Fruit fly (Drosophila melanogaster): ENCODE measurements around the gene snf.
A peak's percentile ranks its signal among the peaks of the same experiment; 100 is the strongest.

snf gene

DNA sequence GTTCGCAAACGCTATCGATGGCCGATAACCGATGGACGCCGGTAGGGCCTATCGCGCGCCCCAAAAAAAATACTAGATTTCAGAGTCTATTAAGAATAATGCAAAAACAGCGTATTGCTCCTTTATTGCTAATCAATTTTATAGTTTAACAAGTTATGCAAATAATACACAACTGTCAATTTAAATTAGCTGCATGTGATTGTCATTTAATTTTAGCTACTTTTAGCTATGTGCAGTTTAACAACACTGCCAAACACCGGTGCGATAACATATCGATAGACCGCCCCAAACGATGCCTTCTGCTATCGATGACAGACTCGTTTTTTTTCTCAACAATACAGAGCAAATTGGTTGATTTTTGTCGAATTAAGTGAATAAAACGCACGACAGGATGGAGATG lies at the start of gene snf, which contains the start of gene Cdk7:
snf (plus strand) TSS at position 280 of the 400 bp plus-strand sequence.
Cdk7 (minus strand) TSS at position 21 of the 400 bp plus-strand sequence.
- peak; percentile 13 for TF ChIP-seq achi (GFP tag; optimal IDR thresholded peaks at IDR 0.05)
- no peak for TF ChIP-seq Sox14 (GFP tag; optimal IDR thresholded peaks at IDR 0.05)
- peak; percentile 0 for TF ChIP-seq CG6792 (GFP tag; optimal IDR thresholded peaks at IDR 0.05)
- TF ChIP-seq fd59A (GFP tag; optimal IDR thresholded peaks at IDR 0.05), result no peak
- TF ChIP-seq cyc (GFP tag; optimal IDR thresholded peaks at IDR 0.05), result peak; percentile 27
- no peak for TF ChIP-seq CG11902 (GFP tag; optimal IDR thresholded peaks at IDR 0.05)
- TF ChIP-seq Ets96B (tag; optimal IDR thresholded peaks at IDR 0.05), result no peak
- TF ChIP-seq CG15336 (GFP tag; IDR thresholded peaks at IDR 0.05), result no peak
- TF ChIP-seq dac (GFP tag; optimal IDR thresholded peaks at IDR 0.05), result no peak
- TF ChIP-seq lz (GFP tag; optimal IDR thresholded peaks at IDR 0.05), result peak; percentile 42
- no peak for TF ChIP-seq spab (GFP tag; optimal IDR thresholded peaks at IDR 0.05)
- TF ChIP-seq CG34406 (GFP tag; optimal IDR thresholded peaks at IDR 0.05), result no peak
- TF ChIP-seq CG10669 (GFP tag; optimal IDR thresholded peaks at IDR 0.05), result no peak
- TF ChIP-seq acj6 (GFP tag; optimal IDR thresholded peaks at IDR 0.05), result peak; percentile 16
- peak; percentile 44 for TF ChIP-seq CG31627 (GFP tag; optimal IDR thresholded peaks at IDR 0.05)
- TF ChIP-seq esn (GFP tag; optimal IDR thresholded peaks at IDR 0.05), result peak; percentile 42
- peak; percentile 25 for TF ChIP-seq CG3919 (GFP tag; optimal IDR thresholded peaks at IDR 0.05)
- TF ChIP-seq Eip78C (GFP tag), result peak; percentile 20
- peak; percentile 27 for TF ChIP-seq CG10631 (GFP tag; optimal IDR thresholded peaks at IDR 0.05)
- no peak for TF ChIP-seq Hr4 (GFP tag; optimal IDR thresholded peaks at IDR 0.05)
- no peak for TF ChIP-seq salr (GFP tag; optimal IDR thresholded peaks at IDR 0.05)

DNA sequence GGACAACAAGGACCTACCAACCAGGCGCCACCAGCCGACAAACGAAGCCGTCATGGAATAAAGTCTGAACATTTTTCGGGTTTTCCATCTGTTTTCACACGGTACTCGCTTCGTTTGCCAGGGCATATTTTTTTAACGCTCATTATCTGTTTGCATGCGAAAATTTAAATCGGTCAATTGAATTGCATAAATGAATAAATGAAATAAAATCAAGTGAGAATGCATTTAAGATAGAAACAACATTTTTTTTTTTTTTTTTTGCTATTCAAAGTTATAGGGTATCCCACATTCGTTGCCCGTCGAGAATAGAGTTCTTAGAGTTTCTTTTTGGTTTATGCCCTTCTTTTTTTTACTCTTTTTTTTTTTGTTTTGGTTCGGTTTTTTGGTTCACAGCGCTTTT lies 23.2 kb upstream of the snf start:
- TF ChIP-seq fkh (GFP tag; optimal IDR thresholded peaks at IDR 0.05) (no peak), svp (GFP tag) (peak; percentile 36), Hr39 (GFP tag; optimal IDR thresholded peaks at IDR 0.05) (no peak)

DNA sequence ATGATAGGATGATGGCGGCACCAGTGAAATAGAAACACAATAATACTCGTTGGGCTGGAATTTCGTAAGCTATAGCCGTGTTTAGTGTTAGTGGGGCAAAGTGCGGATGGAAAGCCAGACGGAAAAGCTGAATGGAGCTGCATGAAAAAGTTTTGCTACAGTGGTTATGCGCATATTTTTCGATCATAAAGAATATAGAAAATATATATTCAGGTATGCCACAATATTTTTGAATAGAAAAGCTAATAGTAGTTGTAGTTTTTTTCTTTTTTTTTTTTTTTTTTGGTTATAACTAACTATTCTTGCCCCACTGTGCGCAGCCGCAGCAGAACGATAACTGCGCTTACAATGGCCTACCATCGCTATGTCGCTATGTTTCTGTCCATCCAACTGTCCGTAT lies 22.5 kb upstream of the snf start:
- TF ChIP-seq Ets21C (GFP tag; optimal IDR thresholded peaks at IDR 0.05) (no peak), dac (GFP tag; optimal IDR thresholded peaks at IDR 0.05) (no peak), Lpt (GFP tag; optimal IDR thresholded peaks at IDR 0.05) (no peak), acj6 (GFP tag; optimal IDR thresholded peaks at IDR 0.05) (no peak), CG9139 (GFP tag; optimal IDR thresholded peaks at IDR 0.05) (no peak), Eip75B (GFP tag; optimal IDR thresholded peaks at IDR 0.05) (no peak), esn (GFP tag; optimal IDR thresholded peaks at IDR 0.05) (no peak), svp (GFP tag) (no peak), CG10631 (GFP tag; optimal IDR thresholded peaks at IDR 0.05) (no peak), CG11294 (GFP tag; IDR thresholded peaks at IDR 0.05) (no peak), OdsH (GFP tag; optimal IDR thresholded peaks at IDR 0.05) (no peak), spab (GFP tag; optimal IDR thresholded peaks at IDR 0.05) (no peak), Smox (GFP tag; optimal IDR thresholded peaks at IDR 0.05) (no peak), Met (GFP tag; optimal IDR thresholded peaks at IDR 0.05) (no peak), CG6792 (GFP tag; optimal IDR thresholded peaks at IDR 0.05) (no peak), CG7368 (GFP tag; optimal IDR thresholded peaks at IDR 0.05) (no peak), Sox14 (GFP tag; optimal IDR thresholded peaks at IDR 0.05) (no peak), CG6163 (GFP tag; IDR thresholded peaks at IDR 0.05) (no peak)

DNA sequence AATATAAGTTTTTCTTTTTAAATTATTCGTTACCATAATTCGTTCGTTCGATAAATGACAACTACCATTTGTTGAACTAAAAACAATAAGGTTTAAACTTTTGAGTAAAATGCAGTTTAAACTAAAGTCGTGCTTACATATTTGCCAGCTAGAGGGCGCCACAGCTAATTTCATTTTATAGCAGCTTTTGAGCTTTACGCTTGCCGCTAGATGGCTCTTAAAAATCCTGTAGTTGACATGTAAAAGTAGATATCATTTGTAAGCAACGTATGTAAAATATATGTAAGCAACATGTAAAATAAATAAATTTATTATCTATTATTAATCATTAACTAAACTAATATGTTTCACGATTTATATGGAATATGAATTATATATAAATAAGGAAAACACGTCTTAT lies 19.4 kb upstream of the snf start:
- TF ChIP-seq Hr39 (GFP tag; optimal IDR thresholded peaks at IDR 0.05) (peak; percentile 8), cyc (GFP tag; optimal IDR thresholded peaks at IDR 0.05) (peak; percentile 9), CG6792 (GFP tag; optimal IDR thresholded peaks at IDR 0.05) (no peak)

DNA sequence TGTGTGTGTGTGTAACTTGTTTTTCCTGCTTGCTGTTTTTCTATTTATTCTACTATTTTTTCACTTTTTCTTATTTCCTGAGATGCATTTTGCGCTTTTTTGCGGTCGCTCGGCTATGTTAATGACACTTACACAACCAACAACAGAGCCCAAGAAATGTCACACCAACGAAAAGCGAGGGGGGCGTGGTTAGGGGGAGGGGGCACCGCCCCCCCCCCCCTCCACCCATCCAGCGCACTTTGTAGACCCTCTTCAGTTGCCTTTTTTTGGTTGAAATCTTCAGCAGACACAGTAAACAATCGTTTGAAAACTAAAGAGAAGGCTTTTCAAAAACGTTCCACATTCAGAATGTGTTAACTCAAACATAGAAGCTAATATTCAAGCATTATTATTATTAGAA lies 15.9 kb upstream of the snf start:
- no peak for TF ChIP-seq Hr39 (GFP tag; optimal IDR thresholded peaks at IDR 0.05)
- TF ChIP-seq Smox (GFP tag; optimal IDR thresholded peaks at IDR 0.05), result no peak
- no peak for TF ChIP-seq CG8319 (GFP tag; optimal IDR thresholded peaks at IDR 0.05)
